Fruit fly (Drosophila melanogaster): ENCODE results near the gene CG7857.
A peak's percentile ranks its signal among the peaks of the same experiment; 100 is the strongest.

The CG7857 gene

DNA sequence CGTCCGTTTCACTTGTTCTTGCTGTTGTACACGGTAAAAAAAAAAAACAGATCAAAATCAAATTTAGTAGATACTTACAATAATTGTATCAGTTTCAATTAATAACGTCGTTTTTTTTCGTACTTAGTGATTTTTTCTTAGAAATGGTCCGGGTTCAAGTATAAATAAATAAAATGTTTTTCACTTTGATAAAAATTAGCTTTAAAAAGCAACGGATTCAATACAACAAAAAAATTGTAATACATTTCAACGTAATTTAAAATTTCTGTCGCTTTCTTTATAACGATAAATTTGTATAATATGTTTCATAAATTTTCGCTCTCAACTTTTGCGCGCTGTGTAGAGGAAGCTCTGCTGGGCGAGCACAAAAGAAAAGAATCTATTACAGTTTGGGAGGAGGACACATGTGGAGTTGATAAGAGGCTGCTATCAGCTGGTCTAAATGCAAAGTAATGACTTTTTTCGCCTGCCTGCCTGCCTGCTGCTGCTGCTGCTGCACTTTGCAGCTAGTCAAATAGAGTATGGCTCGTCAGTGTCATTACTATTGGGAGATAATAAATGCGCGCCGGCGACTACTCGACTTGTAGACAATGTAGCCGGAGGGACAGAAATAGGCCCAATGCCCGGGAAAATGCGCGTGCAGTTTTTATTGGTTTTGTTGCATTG lies 33.4 kb upstream of the CG7857 start (continued):
- peak; percentile 47 for TF ChIP-seq CG16863 (GFP tag; optimal IDR thresholded peaks at IDR 0.05)
- TF ChIP-seq bsh (GFP tag; optimal IDR thresholded peaks at IDR 0.05) = peak in 1 of 2 experiments; percentile 80
- no peak for TF ChIP-seq nerfin-2 (GFP tag; IDR thresholded peaks at IDR 0.05; ENCODE audit: partially characterized antibody)
- TF ChIP-seq CG17361 (GFP tag; IDR thresholded peaks at IDR 0.05) = peak; percentile 90
- TF ChIP-seq sima (GFP tag; optimal IDR thresholded peaks at IDR 0.05) = no peak
- TF ChIP-seq sqz (GFP tag; optimal IDR thresholded peaks at IDR 0.05) = peak; percentile 32
- peak; percentile 73 for TF ChIP-seq Hmr (GFP tag; optimal IDR thresholded peaks at IDR 0.05)
- no peak for TF ChIP-seq CG3847 (GFP tag; IDR thresholded peaks at IDR 0.05)
- no peak for TF ChIP-seq Hr39 (optimal IDR thresholded peaks at IDR 0.05)
- no peak for TF ChIP-seq BEAF-32 (GFP tag; optimal IDR thresholded peaks at IDR 0.05)
- no peak for TF ChIP-seq ftz-f1 (GFP tag; optimal IDR thresholded peaks at IDR 0.05)
- TF ChIP-seq Doc3 (GFP tag; IDR thresholded peaks at IDR 0.05; ENCODE audit: partially characterized antibody) = no peak
- peak; percentile 78 for TF ChIP-seq Oli (tag; optimal IDR thresholded peaks at IDR 0.05)
- no peak for TF ChIP-seq dati (GFP tag; IDR thresholded peaks at IDR 0.05)
- no peak for TF ChIP-seq zen2 (GFP tag; IDR thresholded peaks at IDR 0.05; ENCODE audit: partially characterized antibody)
- TF ChIP-seq CG2120 (GFP tag; optimal IDR thresholded peaks at IDR 0.05) = peak; percentile 74
- no peak; the same call in 1 of the 2 replicates for TF ChIP-seq CG32532 (GFP tag; IDR thresholded peaks at IDR 0.05)
- TF ChIP-seq Hey (tag; optimal IDR thresholded peaks at IDR 0.05) = no peak
- no peak for TF ChIP-seq nom (GFP tag; optimal IDR thresholded peaks at IDR 0.05)
- TF ChIP-seq CG11247 (GFP tag; IDR thresholded peaks at IDR 0.05) = no peak
- no peak for TF ChIP-seq salm (tag; optimal IDR thresholded peaks at IDR 0.05)
- TF ChIP-seq tin (GFP tag; optimal IDR thresholded peaks at IDR 0.05) = peak; percentile 48
- peak; percentile 49 for TF ChIP-seq Hmx (GFP tag; optimal IDR thresholded peaks at IDR 0.05)
- peak; percentile 0 for TF ChIP-seq Six4 (GFP tag; optimal IDR thresholded peaks at IDR 0.05)
- TF ChIP-seq unpg (GFP tag; optimal IDR thresholded peaks at IDR 0.05) = peak; percentile 75
- TF ChIP-seq CG1529 (GFP tag; optimal IDR thresholded peaks at IDR 0.05) = peak; percentile 58
- TF ChIP-seq Poxn (GFP tag; IDR thresholded peaks at IDR 0.05) = no peak
- TF ChIP-seq Lim3 (GFP tag; IDR thresholded peaks at IDR 0.05) = no peak
- no peak for TF ChIP-seq CG9876 (GFP tag; optimal IDR thresholded peaks at IDR 0.05)
- peak; percentile 12 for TF ChIP-seq Myb (GFP tag; optimal IDR thresholded peaks at IDR 0.05)
- no peak for TF ChIP-seq Tbp (GFP tag; optimal IDR thresholded peaks at IDR 0.05)
- TF ChIP-seq luna (GFP tag; optimal IDR thresholded peaks at IDR 0.05) = no peak
- no peak for TF ChIP-seq wek (GFP tag; optimal IDR thresholded peaks at IDR 0.05)
- TF ChIP-seq CG11398 (GFP tag; optimal IDR thresholded peaks at IDR 0.05) = peak; percentile 1
- TF ChIP-seq CG9727 (GFP tag; optimal IDR thresholded peaks at IDR 0.05) = peak; percentile 89
- TF ChIP-seq dimm (GFP tag; IDR thresholded peaks at IDR 0.05) = no peak
- TF ChIP-seq CG7963 (GFP tag; IDR thresholded peaks at IDR 0.05; ENCODE audit: partially characterized antibody) = no peak
- TF ChIP-seq Sin3A (optimal IDR thresholded peaks at IDR 0.05) = no peak
- 0 out of 2 replicates have a peak, but pooled peaks have one; percentile 11 for TF ChIP-seq CG11696 (GFP tag; IDR thresholded peaks at IDR 0.05)
- TF ChIP-seq ham (GFP tag; IDR thresholded peaks at IDR 0.05) = no peak
- peak; percentile 12; the same call in 1 of the 2 replicates for TF ChIP-seq ranshi (GFP tag; IDR thresholded peaks at IDR 0.05)
- peak in 1 of 2 experiments; percentile 23 for TF ChIP-seq crp (GFP tag; optimal IDR thresholded peaks at IDR 0.05)
- TF ChIP-seq rib (GFP tag; IDR thresholded peaks at IDR 0.05) = no peak
- TF ChIP-seq CG7786 (GFP tag; optimal IDR thresholded peaks at IDR 0.05) = no peak
- peak in 1 of 2 experiments; percentile 74 for TF ChIP-seq eve (GFP tag; optimal IDR thresholded peaks at IDR 0.05)
- TF ChIP-seq gcm2 (GFP tag; optimal IDR thresholded peaks at IDR 0.05) = no peak
- peak; percentile 39 for TF ChIP-seq bab2 (GFP tag; optimal IDR thresholded peaks at IDR 0.05)
- TF ChIP-seq Dek (tag; optimal IDR thresholded peaks at IDR 0.05) = peak; percentile 43
- TF ChIP-seq CG6791 (GFP tag; IDR thresholded peaks at IDR 0.05; ENCODE audit: partially characterized antibody) = no peak
- TF ChIP-seq CG15696 (tag; optimal IDR thresholded peaks at IDR 0.05) = peak; percentile 46
- TF ChIP-seq CG8281 (tag; optimal IDR thresholded peaks at IDR 0.05) = peak; percentile 49
